Worm (Caenorhabditis elegans): ENCODE results near the gene Y40H4A.2.

Gene Y40H4A.2

DNA sequence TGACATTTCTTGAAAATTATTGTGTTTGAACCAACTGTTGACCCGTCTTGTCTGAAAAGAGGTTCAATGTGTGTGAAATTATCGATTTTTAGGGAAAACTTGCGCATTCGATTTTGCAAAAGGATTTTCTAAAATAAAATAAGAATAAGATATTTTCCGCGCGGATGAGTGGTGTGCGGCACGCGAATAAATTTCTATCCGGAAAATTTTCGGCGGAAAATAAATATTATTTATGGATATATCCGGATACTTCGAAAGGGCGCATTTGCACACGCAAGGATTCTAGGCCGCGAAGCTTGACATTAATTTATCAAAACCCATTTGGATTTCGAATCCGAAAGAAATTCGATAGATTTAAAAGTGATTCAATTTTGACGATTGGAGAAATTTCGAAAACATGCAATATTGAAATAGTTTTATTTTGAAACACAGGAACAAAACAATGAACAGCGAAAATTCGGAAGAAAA is 39.4 kb downstream of the Y40H4A.2 start, which contains the start of gene rike-1:
rike-1 (minus strand) TSS at position 51 of the 468 bp plus-strand sequence.
- TF ChIP-seq unc-120 (tag; optimal IDR thresholded peaks at IDR 0.05; ENCODE audit: poor library complexity, severe bottlenecking) (peak; percentile 22), cnd-1 (tag; optimal IDR thresholded peaks at IDR 0.05) (no peak), mab-5 (tag; optimal IDR thresholded peaks at IDR 0.05) (no peak), ztf-11 (tag; optimal IDR thresholded peaks at IDR 0.05) (no peak), nhr-12 (tag; optimal IDR thresholded peaks at IDR 0.05) (no peak), unc-39 (tag; optimal IDR thresholded peaks at IDR 0.05) (no peak), ceh-43 (GFP tag; optimal IDR thresholded peaks at IDR 0.05) (no peak), nhr-237 (tag; optimal IDR thresholded peaks at IDR 0.05) (no peak), nhr-2 (tag; optimal IDR thresholded peaks at IDR 0.05) (peak; percentile 8), sem-2 (GFP tag; optimal IDR thresholded peaks at IDR 0.05) (no peak), nhr-76 (tag; optimal IDR thresholded peaks at IDR 0.05) (no peak), elt-1 (tag; optimal IDR thresholded peaks at IDR 0.05; ENCODE audit: borderline replicate concordance, insufficient read depth) (no peak), sptf-1 (tag; optimal IDR thresholded peaks at IDR 0.05) (no peak), lin-32 (GFP tag; optimal IDR thresholded peaks at IDR 0.05) (no peak), M03D4.4 (tag; optimal IDR thresholded peaks at IDR 0.05) (no peak), flh-1 (GFP tag; optimal IDR thresholded peaks at IDR 0.05) (no peak), snpc-4 (tag; optimal IDR thresholded peaks at IDR 0.05) (no peak), mep-1 (tag; optimal IDR thresholded peaks at IDR 0.05) (peak; percentile 57), ham-2 (GFP tag; optimal IDR thresholded peaks at IDR 0.05) (no peak), unc-62 (GFP tag; optimal IDR thresholded peaks at IDR 0.05) (no peak), nhr-28 (tag; optimal IDR thresholded peaks at IDR 0.05) (no peak), drap-1 (GFP tag; optimal IDR thresholded peaks at IDR 0.05) (no peak), pha-4 (tag; optimal IDR thresholded peaks at IDR 0.05) (no peak), ceh-39 (tag; optimal IDR thresholded peaks at IDR 0.05) (peak; percentile 41), zip-8 (tag; optimal IDR thresholded peaks at IDR 0.05) (no peak), lsy-2 (tag; optimal IDR thresholded peaks at IDR 0.05) (no peak), blmp-1 (tag; optimal IDR thresholded peaks at IDR 0.05) (no peak), elt-3 (tag; optimal IDR thresholded peaks at IDR 0.05) (no peak), ces-1 (GFP tag; optimal IDR thresholded peaks at IDR 0.05) (peak; percentile 62), ceh-83 (GFP tag; optimal IDR thresholded peaks at IDR 0.05) (no peak)

DNA sequence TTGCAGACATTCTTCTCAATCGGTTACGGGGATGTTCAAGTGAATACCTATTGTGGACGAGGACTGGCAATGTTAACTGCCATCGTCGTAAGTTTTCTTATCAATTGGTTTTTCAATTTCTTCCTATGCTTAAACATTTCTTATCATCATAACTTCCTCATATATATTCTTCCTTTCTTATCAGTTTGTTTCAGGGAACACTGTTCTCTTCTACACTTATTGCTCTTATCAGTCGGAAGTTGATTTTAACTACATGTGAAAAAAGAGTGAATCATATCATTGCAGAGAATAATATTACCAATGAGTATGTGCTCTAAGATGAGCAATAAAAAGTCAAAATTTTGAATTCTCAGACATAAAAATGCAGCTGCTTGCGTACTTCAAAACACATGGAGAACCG is 43.1 kb downstream of the Y40H4A.2 start:
- TF ChIP-seq ceh-43 (GFP tag; optimal IDR thresholded peaks at IDR 0.05) (no peak), ceh-39 (tag; optimal IDR thresholded peaks at IDR 0.05) (no peak), elt-1 (tag; optimal IDR thresholded peaks at IDR 0.05; ENCODE audit: borderline replicate concordance, insufficient read depth) (no peak), nhr-12 (tag; optimal IDR thresholded peaks at IDR 0.05) (no peak), snpc-4 (tag; optimal IDR thresholded peaks at IDR 0.05) (no peak), nhr-76 (tag; optimal IDR thresholded peaks at IDR 0.05) (no peak), bed-3 (GFP tag; optimal IDR thresholded peaks at IDR 0.05) (no peak), hlh-1 (tag; optimal IDR thresholded peaks at IDR 0.05) (no peak), sptf-1 (tag; optimal IDR thresholded peaks at IDR 0.05) (no peak), nhr-237 (tag; optimal IDR thresholded peaks at IDR 0.05) (no peak), nhr-2 (tag; optimal IDR thresholded peaks at IDR 0.05) (no peak), unc-120 (tag; optimal IDR thresholded peaks at IDR 0.05; ENCODE audit: poor library complexity, severe bottlenecking) (no peak), M03D4.4 (tag; optimal IDR thresholded peaks at IDR 0.05) (no peak), lin-13 (tag; optimal IDR thresholded peaks at IDR 0.05) (no peak), unc-39 (tag; optimal IDR thresholded peaks at IDR 0.05) (no peak)

DNA sequence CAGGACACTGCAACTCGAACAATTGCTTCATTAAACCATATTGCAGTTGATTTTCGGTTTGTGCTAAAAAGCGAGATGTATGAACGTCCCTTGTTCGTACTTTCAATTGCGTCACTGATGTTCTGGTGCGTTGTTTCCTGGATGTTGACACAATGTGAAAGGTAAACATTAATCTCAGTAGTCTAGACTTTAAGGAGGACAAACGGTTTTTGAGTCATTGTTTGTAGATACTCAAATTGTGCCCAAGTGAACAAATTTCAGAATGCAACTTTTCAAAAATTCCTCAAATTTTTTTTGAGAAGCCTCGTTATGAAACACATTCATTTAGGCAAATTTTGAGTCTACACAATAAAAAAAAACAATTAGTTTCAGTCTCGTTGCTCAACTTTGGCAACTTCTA is 44.3 kb downstream of the Y40H4A.2 start:
- no peak for TF ChIP-seq hlh-1 (tag; optimal IDR thresholded peaks at IDR 0.05)
- TF ChIP-seq nhr-2 (tag; optimal IDR thresholded peaks at IDR 0.05) = no peak
- no peak for TF ChIP-seq lin-13 (tag; optimal IDR thresholded peaks at IDR 0.05)
- TF ChIP-seq nhr-12 (tag; optimal IDR thresholded peaks at IDR 0.05) = no peak
- no peak for TF ChIP-seq flh-1 (GFP tag; optimal IDR thresholded peaks at IDR 0.05)
- TF ChIP-seq unc-39 (tag; optimal IDR thresholded peaks at IDR 0.05) = no peak
- TF ChIP-seq tbx-8 (GFP tag; optimal IDR thresholded peaks at IDR 0.05) = no peak
- no peak for TF ChIP-seq snpc-4 (tag; optimal IDR thresholded peaks at IDR 0.05)
- TF ChIP-seq mab-5 (tag; optimal IDR thresholded peaks at IDR 0.05) = no peak
- no peak for TF ChIP-seq unc-62 (GFP tag; optimal IDR thresholded peaks at IDR 0.05)
- no peak for TF ChIP-seq ceh-43 (GFP tag; optimal IDR thresholded peaks at IDR 0.05)

DNA sequence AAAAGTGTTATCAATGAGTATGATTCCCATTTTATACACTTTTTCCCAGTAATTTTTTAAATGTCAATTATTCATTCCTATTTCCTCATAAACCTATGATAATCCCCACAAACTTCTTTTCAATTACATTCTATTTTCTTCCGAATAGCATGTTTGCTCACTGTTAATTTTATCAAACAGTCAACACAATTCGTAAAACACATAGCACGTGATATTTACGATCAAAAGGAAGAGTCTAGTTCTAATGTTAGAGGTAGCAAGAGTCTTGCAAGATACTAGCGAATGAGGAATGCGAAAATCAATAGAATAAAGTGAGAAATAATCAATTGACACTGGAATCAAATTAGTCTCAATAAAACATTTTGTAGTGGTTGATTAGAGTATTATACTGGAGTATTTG is 45.9 kb downstream of the Y40H4A.2 start:
- TF ChIP-seq unc-39 (tag; optimal IDR thresholded peaks at IDR 0.05) = no peak
- TF ChIP-seq hlh-1 (tag; optimal IDR thresholded peaks at IDR 0.05) = no peak
- TF ChIP-seq blmp-1 (tag; optimal IDR thresholded peaks at IDR 0.05) = no peak
- TF ChIP-seq sptf-1 (tag; optimal IDR thresholded peaks at IDR 0.05) = no peak
- no peak for TF ChIP-seq pha-4 (tag; optimal IDR thresholded peaks at IDR 0.05)
- TF ChIP-seq snpc-4 (tag; optimal IDR thresholded peaks at IDR 0.05) = no peak
- no peak for TF ChIP-seq nhr-237 (tag; optimal IDR thresholded peaks at IDR 0.05)
- no peak for TF ChIP-seq flh-1 (GFP tag; optimal IDR thresholded peaks at IDR 0.05)
- no peak for TF ChIP-seq cnd-1 (tag; optimal IDR thresholded peaks at IDR 0.05)
- TF ChIP-seq sem-2 (GFP tag; optimal IDR thresholded peaks at IDR 0.05) = no peak

Measured in whole organism, mixed stage, embryonic.